Worm (Caenorhabditis elegans): ENCODE results near the gene cam-1.
A peak's percentile ranks its signal among the peaks of the same experiment; 100 is the strongest.

The cam-1 gene

ce11 chrII:9283668-9284357 is 26.3 kb downstream of the cam-1 start (continued):
- peak; percentile 41 for TF ChIP-seq tlf-1 (GFP tag; optimal IDR thresholded peaks at IDR 0.05)
- TF ChIP-seq rcor-1 (GFP tag; IDR thresholded peaks at IDR 0.05), result no peak
- no peak for TF ChIP-seq T26A5.8 (tag; optimal IDR thresholded peaks at IDR 0.05)
- TF ChIP-seq atf-7 (tag; optimal IDR thresholded peaks at IDR 0.05), result peak; percentile 79
- 0 out of 2 replicates have a peak, but pooled peaks have one; percentile 43 for TF ChIP-seq Y95B8A.8 (GFP tag; IDR thresholded peaks at IDR 0.05)
- no peak for TF ChIP-seq hmg-20 (GFP tag; IDR thresholded peaks at IDR 0.05)
- 0 out of 2 replicates have a peak, but pooled peaks have one; percentile 33 for TF ChIP-seq dox-1 (GFP tag; IDR thresholded peaks at IDR 0.05)
- peak; percentile 63 for TF ChIP-seq egl-44 (GFP tag; IDR thresholded peaks at IDR 0.05)
- peak; percentile 39 for TF ChIP-seq ets-4 (GFP tag; optimal IDR thresholded peaks at IDR 0.05)
- TF ChIP-seq madf-8 (GFP tag; conservative IDR thresholded peaks at IDR 0.05), result no peak
- TF ChIP-seq Y56A3A.18 (GFP tag; IDR thresholded peaks at IDR 0.05), result 0 out of 2 replicates have a peak, but pooled peaks have one; percentile 34
- TF ChIP-seq pbrm-1 (GFP tag; IDR thresholded peaks at IDR 0.05), result peak; percentile 45; the same call in 1 of the 2 replicates
- no peak for TF ChIP-seq ekl-4 (GFP tag; IDR thresholded peaks at IDR 0.05)
- TF ChIP-seq lin-54 (GFP tag; optimal IDR thresholded peaks at IDR 0.05), result peak; percentile 44
- peak; percentile 47; the same call in 1 of the 2 replicates for TF ChIP-seq cebp-1 (GFP tag; IDR thresholded peaks at IDR 0.05)
- peak; percentile 76 for TF ChIP-seq cebp-1 (tag; optimal IDR thresholded peaks at IDR 0.05)
- TF ChIP-seq hmg-1.2 (GFP tag; IDR thresholded peaks at IDR 0.05), result no peak
- no peak for TF ChIP-seq sea-2 (GFP tag; IDR thresholded peaks at IDR 0.05)
- peak; percentile 67 for TF ChIP-seq nhr-80 (tag; optimal IDR thresholded peaks at IDR 0.05)
- peak; percentile 42 for TF ChIP-seq ama-1 (optimal IDR thresholded peaks at IDR 0.05)
- no peak for TF ChIP-seq ama-1 (GFP tag; optimal IDR thresholded peaks at IDR 0.05)
- TF ChIP-seq snpc-4 (GFP tag; optimal IDR thresholded peaks at IDR 0.05), result no peak
- peak in 3 of 4 experiments; percentile 16 to 40 (median 23) for TF ChIP-seq snpc-4 (tag; optimal IDR thresholded peaks at IDR 0.05)
- TF ChIP-seq nhr-90 (tag; optimal IDR thresholded peaks at IDR 0.05), result peak; percentile 40
- no peak for TF ChIP-seq zfh-2 (GFP tag; conservative IDR thresholded peaks at IDR 0.05)
- peak; percentile 54 for TF ChIP-seq attf-5 (GFP tag; optimal IDR thresholded peaks at IDR 0.05)
- TF ChIP-seq ztf-6 (GFP tag; IDR thresholded peaks at IDR 0.05), result no peak
- no peak for TF ChIP-seq ztf-18 (tag; optimal IDR thresholded peaks at IDR 0.05)

- TF ChIP-seq ceh-91 (GFP tag; IDR thresholded peaks at IDR 0.05), result no peak
- TF ChIP-seq attf-3 (GFP tag; conservative IDR thresholded peaks at IDR 0.05), result no peak
- peak; percentile 81 for TF ChIP-seq Y53G8AR.9 (GFP tag; conservative IDR thresholded peaks at IDR 0.05)
- TF ChIP-seq unc-130 (GFP tag; optimal IDR thresholded peaks at IDR 0.05), result no peak
- peak; percentile 12 for TF ChIP-seq snpc-1.3 (tag; optimal IDR thresholded peaks at IDR 0.05; ENCODE audit: insufficient read depth)
- TF ChIP-seq attf-6 (GFP tag; IDR thresholded peaks at IDR 0.05), result no peak
- TF ChIP-seq F22D6.2 (tag; optimal IDR thresholded peaks at IDR 0.05), result peak; percentile 34
- peak; percentile 32 for TF ChIP-seq die-1 (tag; optimal IDR thresholded peaks at IDR 0.05)
- TF ChIP-seq B0261.1 (tag; optimal IDR thresholded peaks at IDR 0.05), result no peak
- no peak for TF ChIP-seq lsl-1 (GFP tag; optimal IDR thresholded peaks at IDR 0.05)
- TF ChIP-seq repo-1 (tag; optimal IDR thresholded peaks at IDR 0.05), result peak; percentile 65
- TF ChIP-seq ZK185.1 (tag; optimal IDR thresholded peaks at IDR 0.05; ENCODE audit: poor library complexity, severe bottlenecking), result peak; percentile 87
- no peak for TF ChIP-seq ceh-100 (GFP tag; IDR thresholded peaks at IDR 0.05)
- peak; percentile 64 for TF ChIP-seq ztf-18 (tag; optimal IDR thresholded peaks at IDR 0.05)
- TF ChIP-seq nfyb-1 (GFP tag; IDR thresholded peaks at IDR 0.05), result peak; percentile 91
- TF ChIP-seq F55B11.4 (tag; optimal IDR thresholded peaks at IDR 0.05; ENCODE audit: borderline replicate concordance, insufficient read depth), result no peak
- no peak for TF ChIP-seq pha-4 (tag; optimal IDR thresholded peaks at IDR 0.05)
- TF ChIP-seq rec-8 (tag; optimal IDR thresholded peaks at IDR 0.05), result no peak
- TF ChIP-seq D2030.7 (GFP tag; IDR thresholded peaks at IDR 0.05), result no peak
- TF ChIP-seq nhr-120 (GFP tag; IDR thresholded peaks at IDR 0.05), result no peak
- TF ChIP-seq somi-1 (GFP tag; optimal IDR thresholded peaks at IDR 0.05), result peak; percentile 73
- peak; percentile 78; the same call in 1 of the 2 replicates for TF ChIP-seq cebp-2 (GFP tag; IDR thresholded peaks at IDR 0.05)
- peak; percentile 89 for TF ChIP-seq dox-1 (GFP tag; IDR thresholded peaks at IDR 0.05)
Measured at ce11 chrII:9282787-9283186, 27.3 kb downstream of the cam-1 start.

Measured in whole organism, young adult.